Fruit fly (Drosophila melanogaster): ENCODE data around the gene CG31068.

The CG31068 gene

dm6 chr3R:27212979-27213580 is 20.4 kb upstream of the CG31068 start:
- TF ChIP-seq CTCF (optimal IDR thresholded peaks at IDR 0.05) (no peak), CG8478 (optimal IDR thresholded peaks at IDR 0.05) (no peak)

DNA sequence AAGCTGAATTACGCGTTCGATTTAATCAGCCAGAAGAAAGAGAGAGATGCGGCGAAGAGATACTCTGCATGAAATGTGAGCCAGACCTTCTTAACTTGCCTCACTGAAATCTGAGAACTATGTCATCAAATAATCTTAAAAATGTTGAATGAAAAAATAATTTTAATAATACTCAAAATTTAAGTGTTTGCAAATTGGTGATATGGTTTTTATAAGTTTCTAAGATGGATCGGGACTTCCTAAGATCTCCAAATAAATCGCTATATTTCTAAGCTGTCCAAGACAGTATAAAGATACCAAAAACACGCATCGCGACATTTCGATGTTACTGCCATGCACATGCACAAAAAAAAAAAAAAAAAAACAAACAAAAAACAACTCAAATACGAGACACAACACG is 18.5 kb upstream of the CG31068 start:
- TF ChIP-seq CTCF (optimal IDR thresholded peaks at IDR 0.05) (no peak), CG8478 (optimal IDR thresholded peaks at IDR 0.05) (no peak)

- TF ChIP-seq CTCF (optimal IDR thresholded peaks at IDR 0.05) (no peak), CG8478 (optimal IDR thresholded peaks at IDR 0.05) (no peak)
These were observed 15.9 kb upstream of the CG31068 start for dm6 chr3R:27217465-27218059.

dm6 chr3R:27218288-27218687 is 15.2 kb upstream of the CG31068 start:
- TF ChIP-seq CTCF (optimal IDR thresholded peaks at IDR 0.05) (no peak), CG8478 (optimal IDR thresholded peaks at IDR 0.05) (no peak)

- TF ChIP-seq CG8478 (optimal IDR thresholded peaks at IDR 0.05) (no peak), CTCF (optimal IDR thresholded peaks at IDR 0.05) (no peak)
These were observed 14.7 kb upstream of the CG31068 start for dm6 chr3R:27218814-27219213.

DNA sequence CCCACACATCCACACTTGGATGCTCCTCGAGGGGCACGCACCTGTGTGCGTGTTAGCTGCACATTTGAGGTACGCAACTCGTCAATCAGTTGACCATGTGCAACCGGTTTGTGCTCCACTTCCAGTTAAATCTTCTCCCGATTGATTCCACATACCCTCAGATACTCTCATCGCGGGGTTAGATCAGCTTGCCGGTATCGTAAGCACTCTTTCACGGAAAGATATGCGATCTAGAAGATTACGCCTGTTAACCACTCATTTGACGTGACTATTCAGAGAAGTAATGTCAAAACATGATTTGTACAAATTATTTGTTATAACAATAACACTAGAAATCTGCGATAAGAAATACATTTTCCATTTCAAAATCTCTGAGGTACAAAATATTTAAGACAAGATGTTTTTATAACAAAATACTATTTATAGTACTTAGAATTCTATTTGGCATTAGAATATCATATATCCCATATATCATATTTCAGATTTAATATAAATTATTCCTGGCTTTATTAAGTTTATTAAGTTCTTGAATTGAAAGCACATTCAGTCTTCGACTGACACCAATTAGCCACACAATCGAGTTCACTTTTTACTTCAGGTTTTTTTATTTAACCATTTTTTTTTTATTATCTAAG is 12.6 kb upstream of the CG31068 start:
- TF ChIP-seq CTCF (optimal IDR thresholded peaks at IDR 0.05) = no peak

- TF ChIP-seq CTCF (optimal IDR thresholded peaks at IDR 0.05) = no peak
- no peak for TF ChIP-seq CG8478 (optimal IDR thresholded peaks at IDR 0.05)
These were observed 11.4 kb upstream of the CG31068 start for dm6 chr3R:27222013-27222673.

DNA sequence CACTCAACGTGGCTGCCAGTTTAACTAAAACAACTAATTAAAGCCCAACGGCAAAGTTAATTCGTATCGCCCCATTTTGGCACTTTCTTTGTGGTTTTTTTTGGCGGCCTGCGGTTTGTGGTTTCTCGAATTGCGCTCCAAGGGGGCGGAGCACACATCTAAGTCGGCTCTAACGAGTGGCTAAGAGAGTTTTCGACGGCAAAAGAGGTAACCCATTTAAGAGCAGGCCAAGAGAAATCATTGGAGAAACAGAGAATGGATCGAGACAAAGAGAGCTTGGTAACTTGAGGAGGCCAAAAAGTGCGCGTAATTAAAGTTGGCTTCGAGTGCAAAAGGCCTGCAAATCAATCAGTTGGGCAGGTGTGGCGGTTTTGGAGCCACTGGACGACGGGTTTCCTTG is 10.5 kb upstream of the CG31068 start:
- no peak for TF ChIP-seq CTCF (optimal IDR thresholded peaks at IDR 0.05)
- no peak for TF ChIP-seq CG8478 (optimal IDR thresholded peaks at IDR 0.05)

DNA sequence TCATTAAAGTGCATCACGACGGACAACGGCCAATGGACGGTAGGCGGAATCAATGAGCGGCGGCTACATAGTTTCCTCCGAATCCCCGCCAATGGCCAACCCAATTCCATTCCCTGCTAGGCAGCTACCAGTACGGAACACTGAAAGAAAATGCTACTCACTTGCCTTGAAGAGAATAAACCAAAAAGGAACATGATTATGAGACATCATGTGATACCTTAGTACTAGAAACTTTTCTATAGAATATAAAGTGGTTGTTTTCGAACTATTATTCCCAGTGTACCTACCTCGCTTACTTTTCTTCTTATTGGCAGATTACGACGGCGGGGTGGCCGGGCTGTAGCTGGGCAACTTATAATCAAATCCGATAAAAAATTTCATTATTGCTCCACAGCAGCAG is 8.8 kb upstream of the CG31068 start:
- TF ChIP-seq CTCF (optimal IDR thresholded peaks at IDR 0.05) = no peak
- no peak for TF ChIP-seq CG8478 (optimal IDR thresholded peaks at IDR 0.05)

DNA sequence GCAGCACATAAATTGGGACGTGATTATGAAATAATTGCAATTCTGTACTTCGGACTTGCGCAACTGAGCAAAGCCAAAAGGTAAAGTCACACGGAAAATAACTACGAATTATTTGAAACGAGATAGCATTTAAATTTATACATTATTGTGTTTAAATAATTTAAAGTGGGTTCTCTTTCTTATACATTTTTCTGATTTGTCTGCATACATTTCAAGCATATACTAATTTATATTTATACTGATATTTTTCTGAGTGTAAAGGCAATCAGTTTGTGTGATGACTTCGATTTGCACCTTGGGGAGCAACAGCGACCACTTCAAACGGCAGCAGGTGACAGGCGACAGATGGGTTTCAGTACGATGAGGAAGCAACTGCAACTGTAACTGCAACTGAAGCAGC is 8.0 kb upstream of the CG31068 start:
- no peak for TF ChIP-seq CG8478 (optimal IDR thresholded peaks at IDR 0.05)
- no peak for TF ChIP-seq CTCF (optimal IDR thresholded peaks at IDR 0.05)

dm6 chr3R:27226080-27226648 is 7.3 kb upstream of the CG31068 start:
- TF ChIP-seq CG8478 (optimal IDR thresholded peaks at IDR 0.05) = no peak
- TF ChIP-seq CTCF (optimal IDR thresholded peaks at IDR 0.05) = no peak

DNA sequence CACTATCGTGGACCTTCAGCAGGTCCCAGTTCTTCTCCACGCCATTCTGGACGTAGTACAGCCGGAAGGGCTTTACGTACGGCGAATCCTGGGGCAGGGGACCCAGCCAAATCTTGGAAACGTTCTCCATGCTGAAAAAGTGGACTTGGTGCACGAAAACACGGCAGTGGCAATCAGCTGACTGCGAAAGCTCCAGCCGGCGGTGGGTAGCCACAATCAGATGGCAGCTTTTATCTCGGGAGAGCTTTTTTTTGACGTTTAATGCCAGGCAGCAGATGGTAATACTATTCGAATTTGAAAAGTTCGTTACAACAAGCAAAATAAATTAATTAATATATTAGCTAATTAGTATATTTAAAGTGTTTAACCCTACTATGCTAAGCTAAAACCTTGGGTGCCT is 5.2 kb upstream of the CG31068 start, which contains the start of gene CG42813:
Gene CG42813 (minus strand): TSS at position 220 of the 400 bp plus-strand sequence.
- TF ChIP-seq CTCF (optimal IDR thresholded peaks at IDR 0.05) = no peak
- no peak for TF ChIP-seq CG8478 (optimal IDR thresholded peaks at IDR 0.05)

dm6 chr3R:27229368-27229767 is 4.1 kb upstream of the CG31068 start, which contains the start of gene CG42814:
CG42814 (minus strand) TSS chr3R:27229468.
- TF ChIP-seq CG8478 (optimal IDR thresholded peaks at IDR 0.05) (no peak), CTCF (optimal IDR thresholded peaks at IDR 0.05) (no peak)

DNA sequence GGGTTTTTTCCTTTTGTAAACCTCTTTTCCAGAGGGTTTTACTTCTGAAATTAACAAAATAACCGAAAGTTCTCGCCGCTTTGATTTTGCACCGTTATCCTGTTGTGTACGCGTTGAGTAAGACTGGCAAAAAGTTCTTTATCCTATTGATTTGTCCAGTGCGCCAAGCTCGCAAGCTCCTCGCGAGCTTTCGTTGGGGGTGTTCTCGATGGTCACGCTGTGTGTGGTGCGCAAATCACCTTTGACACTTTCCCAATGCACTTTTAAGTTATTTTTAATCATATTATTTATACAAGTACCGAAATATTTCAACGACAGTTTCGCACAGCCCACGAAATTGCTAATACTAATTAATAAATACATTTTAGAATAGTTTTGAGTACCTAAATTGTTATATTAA is 4.5 kb downstream of the CG31068 start:
- TF ChIP-seq CG8478 (optimal IDR thresholded peaks at IDR 0.05) (no peak), CTCF (optimal IDR thresholded peaks at IDR 0.05) (no peak)

Data from S2 (cell line).